Worm (Caenorhabditis elegans) whole organism, young adult: ENCODE measurements around the gene D1014.2.

Experiments
- B0019.2 ChIP-seq: fragments of 200-800 bp; sonication (Bioruptor generic); conservative IDR thresholded peaks from 2 replicates; pipeline ENCODE4 v1.3.6; 2022; ENCODE audit warnings: missing genetic modification reagents, missing genetic modification characterization, missing compliant biosample characterization
- B0035.1 ChIP-seq: sonication (generic microtip); optimal IDR thresholded peaks from 2 replicates; lab custom pipeline; 2016; ENCODE audit warnings: missing genetic modification characterization, mild to moderate bottlenecking, missing compliant biosample characterization, missing genotype, missing genetic modification reagents
- C06A6.2 ChIP-seq: fragments of 200-800 bp; sonication (Bioruptor generic); conservative IDR thresholded peaks from 2 replicates; pipeline ENCODE4 v1.3.6; 2022; ENCODE audit warnings: missing genetic modification characterization, missing compliant biosample characterization
- D2030.7 ChIP-seq: fragments of 200-800 bp; sonication (Bioruptor generic); IDR thresholded peaks from 2 replicates; pipeline ENCODE4 v1.3.6; 2022; ENCODE audit warnings: missing genetic modification reagents, missing genetic modification characterization, missing compliant biosample characterization
- F23B12.7 ChIP-seq: sonication (generic microtip); optimal IDR thresholded peaks from 2 replicates; lab custom pipeline; 2017; ENCODE audit warnings: missing genetic modification characterization, mild to moderate bottlenecking, missing compliant biosample characterization, antibody characterized with exemption, moderate library complexity; ENCODE audit not compliant: insufficient read depth
- F33H1.4 ChIP-seq: fragments of 200-800 bp; sonication (Bioruptor generic); IDR thresholded peaks from 2 replicates; pipeline ENCODE4 v1.3.6; 2022; ENCODE audit warnings: missing genetic modification reagents, missing genetic modification characterization, missing compliant biosample characterization
- F37B4.10 ChIP-seq: fragments of 200-800 bp; sonication (Bioruptor generic); IDR thresholded peaks from 2 replicates; pipeline ENCODE4 v1.3.6; 2022; ENCODE audit warnings: missing genetic modification characterization, missing compliant biosample characterization
- F57C9.4 ChIP-seq: sonication (generic microtip); optimal IDR thresholded peaks from 2 replicates; lab custom pipeline; 2017; ENCODE audit warnings: mild to moderate bottlenecking, missing genetic modification characterization, missing compliant biosample characterization
- K12H6.12 ChIP-seq: fragments of 200-800 bp; sonication (Bioruptor generic); optimal IDR thresholded peaks from 2 replicates; lab custom pipeline; 2018; ENCODE audit warnings: mild to moderate bottlenecking, missing genetic modification characterization, missing compliant biosample characterization
- Y79H2A.3 ChIP-seq: fragments of 200-800 bp; sonication (Bioruptor generic); conservative IDR thresholded peaks from 2 replicates; pipeline ENCODE4 v1.3.6; 2022; ENCODE audit warnings: missing genetic modification reagents, missing genetic modification characterization, missing compliant biosample characterization
- ZK185.1 ChIP-seq: sonication (generic microtip); optimal IDR thresholded peaks from 2 replicates; lab custom pipeline; 2016; ENCODE audit warnings: mild to moderate bottlenecking, missing genetic modification characterization, missing compliant biosample characterization; ENCODE audit not compliant: poor library complexity, severe bottlenecking
- aptf-2 ChIP-seq: fragments of 200-800 bp; sonication (Bioruptor generic); conservative IDR thresholded peaks from 2 replicates; pipeline ENCODE4 v1.3.6; 2022; ENCODE audit warnings: missing genetic modification reagents, missing genetic modification characterization, missing compliant biosample characterization
- cebp-1 ChIP-seq, 2 experiments: fragments of 200-800 bp in 1 of 2; sonication (Bioruptor generic) in 1 of 2; sonication (generic microtip) in 1 of 2; IDR thresholded peaks in 1 of 2; optimal IDR thresholded peaks in 1 of 2; 2 replicates each; pipeline versions ENCODE4 v1.3.6 to Lab custom; 2017 to 2022; ENCODE audit warnings: missing compliant biosample characterization in 2 of 2, missing genetic modification characterization in 2 of 2, mild to moderate bottlenecking in 1 of 2, missing genetic modification reagents in 1 of 2, moderate library complexity in 1 of 2
- cebp-2 ChIP-seq: fragments of 200-800 bp; sonication (Bioruptor generic); IDR thresholded peaks from 2 replicates; pipeline ENCODE4 v1.3.6; 2022; ENCODE audit warnings: missing genetic modification characterization, missing compliant biosample characterization
- ceh-91 ChIP-seq: fragments of 200-800 bp; sonication (Bioruptor generic); IDR thresholded peaks from 2 replicates; pipeline ENCODE4 v1.3.6; 2022; ENCODE audit warnings: missing genetic modification reagents, missing genetic modification characterization, missing compliant biosample characterization
- efl-1 ChIP-seq: fragments of 150-350 bp; optimal IDR thresholded peaks from 2 replicates; lab custom pipeline; 2014; ENCODE audit warnings: missing biosample characterization, missing genetic modification reagents, missing genetic modification characterization
- fkh-3 ChIP-seq: sonication (generic microtip); optimal IDR thresholded peaks from 2 replicates; lab custom pipeline; 2016; ENCODE audit warnings: mild to moderate bottlenecking, missing genetic modification characterization, missing compliant biosample characterization
- hrde-1 ChIP-seq: sonication (generic microtip); optimal IDR thresholded peaks from 2 replicates; lab custom pipeline; 2016; ENCODE audit warnings: missing genetic modification characterization, mild to moderate bottlenecking, missing compliant biosample characterization, moderate library complexity, missing genotype, missing genetic modification reagents, borderline replicate concordance
- lag-1 ChIP-seq: fragments of 200-800 bp; sonication (Bioruptor generic); IDR thresholded peaks from 2 replicates; pipeline ENCODE4 v1.3.6; 2022; ENCODE audit warnings: missing genetic modification reagents, missing genetic modification characterization, missing compliant biosample characterization
- madf-10 ChIP-seq: sonication (generic microtip); optimal IDR thresholded peaks from 2 replicates; lab custom pipeline; 2016; ENCODE audit warnings: mild to moderate bottlenecking, missing genetic modification characterization, missing compliant biosample characterization
- madf-6 ChIP-seq: fragments of 200-800 bp; sonication (Bioruptor generic); IDR thresholded peaks from 2 replicates; pipeline ENCODE4 v1.3.6; 2022; ENCODE audit warnings: missing genetic modification reagents, missing genetic modification characterization, missing compliant biosample characterization
- mcd-1 ChIP-seq: fragments of 200-800 bp; sonication (Bioruptor generic); IDR thresholded peaks from 2 replicates; pipeline ENCODE4 v1.3.6; 2022; ENCODE audit warnings: missing genetic modification reagents, missing genetic modification characterization, missing compliant biosample characterization
- nfyb-1 ChIP-seq: fragments of 200-800 bp; sonication (Bioruptor generic); IDR thresholded peaks from 2 replicates; pipeline ENCODE4 v1.3.6; 2022; ENCODE audit warnings: missing genetic modification reagents, missing genetic modification characterization, missing compliant biosample characterization
- nhr-120 ChIP-seq: fragments of 200-800 bp; sonication (Bioruptor generic); IDR thresholded peaks from 2 replicates; pipeline ENCODE4 v1.3.6; 2022; ENCODE audit warnings: missing genetic modification characterization, missing compliant biosample characterization
- nhr-90 ChIP-seq: sonication (generic microtip); optimal IDR thresholded peaks from 2 replicates; lab custom pipeline; 2016; ENCODE audit warnings: missing genotype, mild to moderate bottlenecking, missing genetic modification characterization, missing compliant biosample characterization
- rec-8 ChIP-seq, 2 experiments: sonication (generic microtip); optimal IDR thresholded peaks; 2 replicates each; lab custom pipeline; 2016; ENCODE audit warnings: mild to moderate bottlenecking in 2 of 2, missing genetic modification characterization in 2 of 2, missing genetic modification reagents in 2 of 2, missing genotype in 2 of 2, missing biosample characterization in 1 of 2, missing compliant biosample characterization in 1 of 2, moderate library complexity in 1 of 2
- repo-1 ChIP-seq: sonication (generic microtip); optimal IDR thresholded peaks from 2 replicates; lab custom pipeline; 2017; ENCODE audit warnings: mild to moderate bottlenecking, missing genetic modification characterization, missing compliant biosample characterization
- snpc-1.1 ChIP-seq: sonication (generic microtip); optimal IDR thresholded peaks from 2 replicates; lab custom pipeline; 2017; ENCODE audit warnings: missing genetic modification characterization, mild to moderate bottlenecking, missing compliant biosample characterization, antibody characterized with exemption, moderate library complexity, missing genotype, missing genetic modification reagents; ENCODE audit not compliant: insufficient read depth
- snpc-3.4 ChIP-seq: sonication (generic microtip); optimal IDR thresholded peaks from 2 replicates; lab custom pipeline; 2017; ENCODE audit warnings: missing genetic modification characterization, mild to moderate bottlenecking, missing compliant biosample characterization, antibody characterized with exemption, moderate library complexity, missing genotype, missing genetic modification reagents
- snpc-4 ChIP-seq, 5 experiments: fragments of 150-350 bp in 1 of 5; sonication (generic microtip) in 4 of 5; optimal IDR thresholded peaks; 2 replicates each; lab custom pipeline; 2014 to 2018; ENCODE audit warnings: missing genetic modification characterization in 5 of 5, missing biosample characterization in 3 of 5, antibody characterized with exemption in 2 of 5, mild to moderate bottlenecking in 2 of 5, missing compliant biosample characterization in 2 of 5, missing genotype in 2 of 5, moderate library complexity in 2 of 5, missing genetic modification reagents in 1 of 5
- tbp1 ChIP-seq: fragments of 200-800 bp; sonication (Bioruptor generic); optimal IDR thresholded peaks from 2 replicates; lab custom pipeline; 2018; ENCODE audit warnings: mild to moderate bottlenecking, missing genetic modification characterization, missing compliant biosample characterization
- xnd-1 ChIP-seq: sonication (generic microtip); optimal IDR thresholded peaks from 2 replicates; lab custom pipeline; 2016; ENCODE audit warnings: missing genotype, missing genetic modification reagents, missing genetic modification characterization, missing compliant biosample characterization

The D1014.2 gene

ce11 chrV:8099306-8099705 lies 44.4 kb upstream of the D1014.2 start, which contains the start of gene sdz-23:
TSS of gene sdz-23 (plus strand) at chrV:8099606.
- no peak for TF ChIP-seq madf-6
- no peak for TF ChIP-seq efl-1 (GFP tag; lab: Kevin White, UChicago)

- no peak for TF ChIP-seq mcd-1
Measured at ce11 chrV:8102960-8103359, 40.7 kb upstream of the D1014.2 start, which contains the start of gene str-90. TSS of gene str-90 (plus strand) at chrV:8103260.

DNA sequence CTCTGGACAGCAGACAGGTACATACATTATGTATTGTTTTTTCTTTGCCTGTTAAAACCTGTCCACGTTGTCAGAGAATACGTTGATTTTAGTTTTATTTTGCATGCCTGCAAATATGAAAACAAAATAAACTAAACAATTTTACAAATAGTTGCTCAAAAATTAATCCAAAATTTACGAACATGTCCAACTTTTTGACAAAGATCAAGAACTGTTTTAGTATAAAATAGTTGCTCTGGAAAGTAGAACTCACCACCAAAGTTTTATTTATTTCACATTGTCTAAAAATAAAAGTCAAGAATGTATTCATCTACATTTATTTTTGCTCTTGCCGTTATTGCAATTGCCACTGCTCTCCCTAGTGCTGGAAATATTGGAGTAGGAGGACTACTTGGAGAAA lies 39.2 kb upstream of the D1014.2 start, which contains the start of gene srlf-16:
Gene srlf-16 (plus strand): TSS at position 301 of the 400 bp plus-strand sequence.
- no peak for TF ChIP-seq F33H1.4 (GFP tag; lab: Robert Waterston, UW)
- TF ChIP-seq K12H6.12, result no peak
- TF ChIP-seq nhr-90, result no peak
- no peak for TF ChIP-seq madf-10 (tag; lab: Kevin White, UChicago)
- TF ChIP-seq rec-8 (tag; optimal IDR thresholded peaks at IDR 0.05; lab: Kevin White, UChicago), result no peak
- no peak for TF ChIP-seq snpc-3.4 (tag; lab: Kevin White, UChicago)
- TF ChIP-seq mcd-1, result no peak
- no peak for TF ChIP-seq xnd-1 (tag; lab: Kevin White, UChicago)
- TF ChIP-seq repo-1 (tag; lab: Kevin White, UChicago), result no peak
- TF ChIP-seq B0035.1 (tag; lab: Kevin White, UChicago), result no peak
- no peak for TF ChIP-seq lag-1 (GFP tag; lab: Robert Waterston, UW)
- no peak for TF ChIP-seq cebp-2 (GFP tag; lab: Robert Waterston, UW)
- TF ChIP-seq B0019.2 (GFP tag; lab: Robert Waterston, UW), result no peak

- no peak for TF ChIP-seq cebp-1 (GFP tag; IDR thresholded peaks at IDR 0.05; lab: Robert Waterston, UW)
- TF ChIP-seq cebp-1 (tag; optimal IDR thresholded peaks at IDR 0.05; lab: Kevin White, UChicago), result no peak
- TF ChIP-seq ceh-91, result no peak
- no peak for TF ChIP-seq snpc-1.1 (tag; lab: Kevin White, UChicago)
- TF ChIP-seq, all 124 proteins: peak for 0
Measured at ce11 chrV:8108670-8109069, 35.0 kb upstream of the D1014.2 start, which contains the start of gene myo-5. TSS of gene myo-5 (plus strand) at chrV:8108970.

DNA sequence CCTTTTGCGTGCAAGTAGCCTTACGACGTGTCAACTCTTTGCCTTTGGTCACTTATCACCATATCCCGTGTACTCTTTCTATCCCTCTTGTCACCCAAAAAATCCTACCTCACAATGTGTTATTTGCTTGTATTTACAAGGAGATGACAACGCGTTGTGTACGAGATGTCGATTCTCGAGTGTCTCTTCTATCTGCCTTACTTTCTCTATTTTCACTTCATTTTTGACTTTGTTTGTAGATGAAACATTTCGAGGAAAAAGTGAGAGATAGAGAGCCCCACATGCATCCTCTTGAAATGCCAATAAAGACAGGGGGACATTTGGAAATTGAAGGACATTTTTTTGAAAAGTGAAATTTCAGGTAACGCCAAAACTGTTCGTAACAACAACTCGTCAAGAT lies 32.9 kb upstream of the D1014.2 start:
- no peak for TF ChIP-seq fkh-3 (tag; lab: Kevin White, UChicago)
- TF ChIP-seq F23B12.7 (tag; lab: Kevin White, UChicago), result no peak
- TF ChIP-seq snpc-1.1 (tag; lab: Kevin White, UChicago), result no peak
- TF ChIP-seq aptf-2 (GFP tag; lab: Robert Waterston, UW), result no peak
- no peak for TF ChIP-seq nfyb-1 (GFP tag; lab: Robert Waterston, UW)
- no peak for TF ChIP-seq nhr-120 (GFP tag; lab: Robert Waterston, UW)
- TF ChIP-seq D2030.7 (GFP tag; lab: Robert Waterston, UW), result no peak
- TF ChIP-seq mcd-1, result no peak
- TF ChIP-seq F37B4.10 (GFP tag; lab: Robert Waterston, UW), result no peak
- TF ChIP-seq snpc-3.4 (tag; lab: Kevin White, UChicago), result no peak

DNA sequence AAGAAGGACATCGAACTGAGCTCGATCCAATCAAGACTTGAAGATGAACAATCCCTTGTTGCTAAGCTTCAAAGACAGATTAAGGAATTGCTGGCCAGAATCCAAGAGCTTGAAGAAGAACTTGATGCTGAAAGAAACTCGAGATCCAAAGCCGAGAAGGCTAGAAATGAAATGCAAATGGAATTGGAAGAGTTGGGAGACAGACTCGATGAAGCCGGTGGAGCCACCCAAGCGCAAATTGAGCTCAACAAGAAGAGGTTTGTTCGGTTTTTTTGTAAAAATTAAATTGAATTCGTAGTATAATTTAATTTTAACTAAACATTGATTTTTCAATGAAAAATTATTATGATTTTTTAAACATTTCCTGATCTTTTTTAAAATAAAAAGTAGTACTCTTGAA lies 29.2 kb upstream of the D1014.2 start:
- TF ChIP-seq ZK185.1 (tag; lab: Kevin White, UChicago) (no peak), hrde-1 (tag; lab: Kevin White, UChicago) (no peak), F57C9.4 (no peak), Y79H2A.3 (GFP tag; lab: Robert Waterston, UW) (no peak), F37B4.10 (GFP tag; lab: Robert Waterston, UW) (no peak), snpc-1.1 (tag; lab: Kevin White, UChicago) (no peak), C06A6.2 (no peak), snpc-4 (GFP tag; optimal IDR thresholded peaks at IDR 0.05; lab: Kevin White, UChicago) (no peak), snpc-4 (tag; optimal IDR thresholded peaks at IDR 0.05; lab: Kevin White, UChicago) (no peak), tbp1 (GFP tag; lab: Kevin White, UChicago) (no peak)
